Fruit fly (Drosophila melanogaster) whole organism, embryonic: Measurements from ENCODE around the gene mRpL15.

Source experiments
- Asciz ChIP-seq: fragments of 200-800 bp; sonication (Bioruptor generic); optimal IDR thresholded peaks from 2 replicates; lab custom pipeline; 2017; ENCODE audit warnings: missing biosample characterization, mild to moderate bottlenecking, missing genetic modification characterization, missing genetic modification reagents
- B-H2 ChIP-seq: fragments of 200-800 bp; sonication (Bioruptor generic); optimal IDR thresholded peaks from 2 replicates; lab custom pipeline; 2018; ENCODE audit warnings: missing biosample characterization, mild to moderate bottlenecking, missing genetic modification characterization
- Blimp-1 ChIP-seq: fragments of 200-800 bp; sonication (Bioruptor generic); optimal IDR thresholded peaks from 3 replicates; lab custom pipeline; 2018; ENCODE audit warnings: missing biosample characterization, missing genetic modification characterization, mild to moderate bottlenecking, moderate library complexity, missing genetic modification reagents
- CG10543 ChIP-seq: fragments of 200-800 bp; sonication (Bioruptor generic); optimal IDR thresholded peaks from 3 replicates; lab custom pipeline; 2017; ENCODE audit warnings: missing biosample characterization, mild to moderate bottlenecking, missing genetic modification characterization, moderate library complexity
- CG12659 ChIP-seq: fragments of 200-800 bp; sonication (Bioruptor generic); optimal IDR thresholded peaks from 3 replicates; lab custom pipeline; 2017; ENCODE audit warnings: mild to moderate bottlenecking, missing biosample characterization, missing genetic modification reagents, missing genetic modification characterization
- CG12769 ChIP-seq: fragments of 200-800 bp; sonication (Bioruptor generic); optimal IDR thresholded peaks from 2 replicates; lab custom pipeline; 2019; ENCODE audit warnings: missing biosample characterization, mild to moderate bottlenecking, missing genetic modification characterization, moderate library complexity
- CG15601 ChIP-seq: fragments of 200-800 bp; sonication (Bioruptor generic); optimal IDR thresholded peaks from 3 replicates; lab custom pipeline; 2019; ENCODE audit warnings: missing biosample characterization, mild to moderate bottlenecking, missing genetic modification characterization, moderate library complexity
- CG1832 ChIP-seq: fragments of 200-800 bp; sonication (Bioruptor generic); optimal IDR thresholded peaks from 2 replicates; lab custom pipeline; 2017; ENCODE audit warnings: missing biosample characterization, mild to moderate bottlenecking, missing genetic modification characterization, inconsistent platforms
- CG2199 ChIP-seq: fragments of 200-800 bp; sonication (Bioruptor generic); IDR thresholded peaks from 3 replicates; pipeline ENCODE4 v1.3.6; 2022; ENCODE audit warnings: missing biosample characterization, missing genetic modification characterization
- CG4424 ChIP-seq: fragments of 200-800 bp; sonication (Bioruptor generic); optimal IDR thresholded peaks from 3 replicates; lab custom pipeline; 2016; ENCODE audit warnings: missing biosample characterization, missing genetic modification characterization
- CG6854 ChIP-seq: fragments of 200-800 bp; sonication (Bioruptor generic); optimal IDR thresholded peaks from 3 replicates; lab custom pipeline; 2017; ENCODE audit warnings: missing biosample characterization, mild to moderate bottlenecking, missing genetic modification characterization
- CG7987 ChIP-seq: fragments of 200-800 bp; sonication (Bioruptor generic); optimal IDR thresholded peaks from 2 replicates; lab custom pipeline; 2018; ENCODE audit warnings: missing biosample characterization, mild to moderate bottlenecking, missing genetic modification characterization, moderate library complexity
- CG8359 ChIP-seq: fragments of 200-800 bp; sonication (Bioruptor generic); optimal IDR thresholded peaks from 2 replicates; lab custom pipeline; 2017; ENCODE audit warnings: missing biosample characterization, mild to moderate bottlenecking, missing genetic modification characterization, borderline replicate concordance
- CTCF ChIP-seq: fragments of 200-800 bp; sonication (Bioruptor generic); optimal IDR thresholded peaks from 2 replicates; lab custom pipeline; 2017; ENCODE audit warnings: missing biosample characterization, mild to moderate bottlenecking, missing genetic modification characterization, moderate library complexity
- CkIIα-i1 ChIP-seq: fragments of 200-800 bp; sonication (Bioruptor generic); IDR thresholded peaks from 2 replicates; pipeline ENCODE4 v1.3.6; 2022; ENCODE audit warnings: missing biosample characterization, missing genetic modification characterization
- D19A ChIP-seq: fragments of 200-800 bp; optimal IDR thresholded peaks from 3 replicates; lab custom pipeline; 2019; ENCODE audit warnings: missing biosample characterization, mild to moderate bottlenecking, missing genetic modification characterization, moderate library complexity
- Deaf1 ChIP-seq: fragments of 200-800 bp; optimal IDR thresholded peaks from 3 replicates; lab custom pipeline; 2019; ENCODE audit warnings: missing biosample characterization, mild to moderate bottlenecking, missing genetic modification characterization, moderate library complexity
- Doc2 ChIP-seq: fragments of 200-800 bp; sonication (Bioruptor generic); IDR thresholded peaks from 2 replicates; pipeline ENCODE4 v1.3.6; 2022; ENCODE audit warnings: missing biosample characterization, missing genetic modification characterization
- Doc3 ChIP-seq: fragments of 200-800 bp; sonication (Bioruptor generic); IDR thresholded peaks from 3 replicates; pipeline ENCODE4 v1.3.6; 2022; ENCODE audit warnings: missing biosample characterization, missing genetic modification characterization; ENCODE audit not compliant: partially characterized antibody
- Elba2 ChIP-seq: fragments of 200-800 bp; sonication (Bioruptor generic); optimal IDR thresholded peaks from 3 replicates; lab custom pipeline; 2016; ENCODE audit warnings: missing biosample characterization, missing genetic modification characterization
- HLH3B ChIP-seq: fragments of 200-800 bp; sonication (Bioruptor generic); IDR thresholded peaks from 2 replicates; pipeline ENCODE4 v1.3.6; 2022; ENCODE audit warnings: missing biosample characterization, missing genetic modification characterization
- Hr3 ChIP-seq: fragments of 200-800 bp; sonication (Bioruptor generic); optimal IDR thresholded peaks from 3 replicates; lab custom pipeline; 2016; ENCODE audit warnings: missing biosample characterization, missing genetic modification characterization
- MTF-1 ChIP-seq: fragments of 200-800 bp; sonication (Bioruptor generic); optimal IDR thresholded peaks from 2 replicates; lab custom pipeline; 2018; ENCODE audit warnings: missing biosample characterization, mild to moderate bottlenecking, missing genetic modification characterization, borderline replicate concordance
- Pdp1 ChIP-seq, 2 experiments: fragments of 200-800 bp; sonication (Bioruptor generic); optimal IDR thresholded peaks; 3 replicates each; lab custom pipeline; 2016; ENCODE audit warnings: missing biosample characterization in 2 of 2, missing genetic modification characterization in 2 of 2, mild to moderate bottlenecking in 1 of 2, moderate library complexity in 1 of 2
- Ravus ChIP-seq: fragments of 200-800 bp; sonication (Bioruptor generic); IDR thresholded peaks from 2 replicates; pipeline ENCODE4 v1.3.6; 2022; ENCODE audit warnings: missing biosample characterization, missing genetic modification characterization
- Rx ChIP-seq: fragments of 200-800 bp; sonication (Bioruptor generic); IDR thresholded peaks from 2 replicates; pipeline ENCODE4 v1.3.6; 2022; ENCODE audit warnings: missing biosample characterization, missing genetic modification characterization
- ac ChIP-seq: fragments of 200-800 bp; sonication (Bioruptor generic); optimal IDR thresholded peaks from 3 replicates; lab custom pipeline; 2017; ENCODE audit warnings: missing biosample characterization, mild to moderate bottlenecking, missing genetic modification characterization
- inv ChIP-seq: fragments of 200-800 bp; sonication (Bioruptor generic); IDR thresholded peaks from 2 replicates; pipeline ENCODE4 v1.3.6; 2022; ENCODE audit warnings: missing biosample characterization, missing genetic modification characterization; ENCODE audit not compliant: partially characterized antibody
- phol ChIP-seq: fragments of 200-800 bp; sonication (Bioruptor generic); optimal IDR thresholded peaks from 3 replicates; lab custom pipeline; 2018; ENCODE audit warnings: missing biosample characterization, mild to moderate bottlenecking, missing genetic modification characterization, moderate library complexity
- sisA ChIP-seq: fragments of 200-800 bp; sonication (Bioruptor generic); IDR thresholded peaks from 2 replicates; pipeline ENCODE4 v1.3.6; 2022; ENCODE audit warnings: missing biosample characterization, missing genetic modification characterization
- sna ChIP-seq: fragments of 200-800 bp; sonication (Bioruptor generic); IDR thresholded peaks from 2 replicates; pipeline ENCODE4 v1.3.6; 2022; ENCODE audit warnings: missing biosample characterization, missing genetic modification characterization; ENCODE audit not compliant: partially characterized antibody
- sug ChIP-seq: fragments of 200-800 bp; optimal IDR thresholded peaks from 2 replicates; lab custom pipeline; 2019; ENCODE audit warnings: missing biosample characterization, mild to moderate bottlenecking, missing genetic modification characterization, moderate library complexity
- usp ChIP-seq: fragments of >200 bp; optimal IDR thresholded peaks from 2 replicates; lab custom pipeline; 2017; ENCODE audit warnings: missing biosample characterization, missing genetic modification characterization
- wor ChIP-seq: fragments of 200-800 bp; sonication (Bioruptor generic); IDR thresholded peaks from 2 replicates; pipeline ENCODE4 v1.3.6; 2022; ENCODE audit warnings: missing biosample characterization, missing genetic modification characterization
- zfh1 ChIP-seq: fragments of 200-800 bp; sonication (Bioruptor generic); IDR thresholded peaks from 3 replicates; pipeline ENCODE4 v1.3.6; 2022; ENCODE audit warnings: missing biosample characterization, missing genetic modification characterization
- zfh2 ChIP-seq: fragments of 200-800 bp; sonication (Bioruptor generic); optimal IDR thresholded peaks from 2 replicates; lab custom pipeline; 2016; ENCODE audit warnings: missing biosample characterization, missing genetic modification characterization

The mRpL15 gene

dm6 chr3L:20467433-20467832 lies 31.4 kb upstream of the mRpL15 start:
- TF ChIP-seq CG15601 (tag; lab: Kevin White, UChicago) (peak; percentile 72), CG7987 (GFP tag; lab: Kevin White, UChicago) (no peak), CTCF (GFP tag; lab: Kevin White, UChicago) (peak; percentile 3), Blimp-1 (GFP tag; lab: Kevin White, UChicago) (peak; percentile 51), CG8359 (GFP tag; lab: Kevin White, UChicago) (no peak), CG2199 (GFP tag; lab: Robert Waterston, UW) (0 out of 3 replicates have a peak, but pooled peaks have one; percentile 53), Elba2 (GFP tag; lab: Kevin White, UChicago) (no peak)

dm6 chr3L:20466599-20466998 lies 30.6 kb upstream of the mRpL15 start, which contains the start of gene Tdh:
Gene Tdh, plus strand, starts transcription at chr3L:20466944.
- no peak for TF ChIP-seq CG1832 (GFP tag; lab: Kevin White, UChicago)
- TF ChIP-seq MTF-1 (GFP tag; lab: Kevin White, UChicago), result no peak
- no peak for TF ChIP-seq zfh2 (GFP tag; lab: Kevin White, UChicago)
- TF ChIP-seq CG4424 (GFP tag; lab: Kevin White, UChicago), result no peak
- no peak for TF ChIP-seq zfh1 (GFP tag; lab: Robert Waterston, UW)
- TF ChIP-seq sisA (GFP tag; lab: Robert Waterston, UW), result no peak
- peak; percentile 74 for TF ChIP-seq CG12769 (tag; lab: Kevin White, UChicago)
- TF ChIP-seq Asciz (GFP tag; lab: Kevin White, UChicago), result no peak
- TF ChIP-seq sug, result no peak
- peak in 1 of 2 experiments; percentile 32 for TF ChIP-seq Pdp1 (GFP tag; optimal IDR thresholded peaks at IDR 0.05; lab: Kevin White, UChicago)
- TF ChIP-seq Doc2 (GFP tag; lab: Robert Waterston, UW), result no peak
- no peak for TF ChIP-seq usp (GFP tag; lab: Kevin White, UChicago)
- no peak for TF ChIP-seq ac (GFP tag; lab: Kevin White, UChicago)
- peak; percentile 57 for TF ChIP-seq Deaf1 (tag; lab: Kevin White, UChicago)
- TF ChIP-seq CG12659 (GFP tag; lab: Kevin White, UChicago), result no peak
- no peak for TF ChIP-seq CkIIα-i1 (GFP tag; lab: Robert Waterston, UW)
- TF ChIP-seq CG10543 (GFP tag; lab: Kevin White, UChicago), result peak; percentile 39
- TF ChIP-seq D19A (tag; lab: Kevin White, UChicago), result no peak
- no peak for TF ChIP-seq Ravus
- TF ChIP-seq, all 482 proteins: peak for 4

dm6 chr3L:20465941-20466340 lies 29.9 kb upstream of the mRpL15 start, which contains the start of gene CG42764:
Gene CG42764, minus strand, starts transcription at chr3L:20466041.
- no peak for TF ChIP-seq Hr3
- no peak for TF ChIP-seq zfh1 (GFP tag; lab: Robert Waterston, UW)
- TF ChIP-seq phol (tag; lab: Kevin White, UChicago), result no peak
- TF ChIP-seq HLH3B (GFP tag; lab: Robert Waterston, UW), result no peak
- TF ChIP-seq wor (GFP tag; lab: Robert Waterston, UW), result no peak
- TF ChIP-seq inv (GFP tag; lab: Robert Waterston, UW), result no peak
- no peak for TF ChIP-seq sna (GFP tag; lab: Robert Waterston, UW)
- TF ChIP-seq Doc3 (GFP tag; lab: Robert Waterston, UW), result no peak
- TF ChIP-seq CG6854 (GFP tag; lab: Kevin White, UChicago), result no peak
- no peak for TF ChIP-seq B-H2 (GFP tag; lab: Kevin White, UChicago)
- TF ChIP-seq Rx (GFP tag; lab: Robert Waterston, UW), result no peak
